Worm (Caenorhabditis elegans) whole organism, L1 larva: Measurements from ENCODE around the gene cpna-2.
A peak's percentile ranks its signal among the peaks of the same experiment; 100 is the strongest.

Experiments
- aly-2 ChIP-seq: fragments of 150-350 bp; optimal IDR thresholded peaks from 2 replicates; lab custom pipeline; 2014; ENCODE audit warnings: missing biosample characterization, missing genetic modification characterization
- blmp-1 ChIP-seq: fragments of 150-350 bp; optimal IDR thresholded peaks from 2 replicates; lab custom pipeline; 2014; ENCODE audit warnings: missing biosample characterization, missing genetic modification characterization
- ces-1 ChIP-seq: fragments of 150-350 bp; optimal IDR thresholded peaks from 2 replicates; lab custom pipeline; 2014; ENCODE audit warnings: missing biosample characterization, missing genetic modification reagents, missing genetic modification characterization

- TF ChIP-seq aly-2 (tag; lab: Kevin White, UChicago) (no peak), ces-1 (no peak), blmp-1 (peak; percentile 56)
These were observed 44.6 kb downstream of the cpna-2 start for ce11 chrII:7769254-7769653.
